Worm (Caenorhabditis elegans) whole organism, late embryonic: Measurements from ENCODE around the gene F18A11.3.

ENCODE experiments used
- C08G9.2 ChIP-seq: sonication (generic microtip); optimal IDR thresholded peaks from 2 replicates; lab custom pipeline; 2016; ENCODE audit warnings: mild to moderate bottlenecking, missing genetic modification characterization, moderate library complexity, missing compliant biosample characterization
- K09A11.1 ChIP-seq: sonication (generic microtip); optimal IDR thresholded peaks from 2 replicates; lab custom pipeline; 2017; ENCODE audit warnings: antibody characterized with exemption, mild to moderate bottlenecking, missing genetic modification characterization, missing compliant biosample characterization; ENCODE audit not compliant: insufficient read depth
- T23F11.4 ChIP-seq: fragments of 200-800 bp; sonication (Bioruptor generic); optimal IDR thresholded peaks from 2 replicates; lab custom pipeline; 2018; ENCODE audit warnings: mild to moderate bottlenecking, missing genetic modification characterization, missing compliant biosample characterization
- ceh-14 ChIP-seq: sonication (generic microtip); optimal IDR thresholded peaks from 2 replicates; lab custom pipeline; 2016; ENCODE audit warnings: missing genotype, missing genetic modification characterization, missing compliant biosample characterization
- ceh-18 ChIP-seq: sonication (generic microtip); optimal IDR thresholded peaks from 2 replicates; lab custom pipeline; 2016; ENCODE audit warnings: missing genetic modification characterization, missing compliant biosample characterization
- ceh-19 ChIP-seq: fragments of 200-800 bp; sonication (Bioruptor generic); optimal IDR thresholded peaks from 2 replicates; lab custom pipeline; 2018; ENCODE audit warnings: mild to moderate bottlenecking, missing genetic modification characterization, missing compliant biosample characterization
- ceh-2 ChIP-seq: sonication (generic microtip); optimal IDR thresholded peaks from 2 replicates; lab custom pipeline; 2016; ENCODE audit warnings: missing genotype, missing genetic modification characterization, missing compliant biosample characterization
- ceh-31 ChIP-seq: sonication (generic microtip); optimal IDR thresholded peaks from 2 replicates; lab custom pipeline; 2016; ENCODE audit warnings: missing genetic modification characterization, missing compliant biosample characterization
- ceh-45 ChIP-seq: fragments of 200-800 bp; sonication (Bioruptor generic); IDR thresholded peaks from 2 replicates; pipeline ENCODE4 v1.3.6; 2022; ENCODE audit warnings: missing genetic modification reagents, missing genetic modification characterization, missing compliant biosample characterization
- ceh-48 ChIP-seq: sonication (generic microtip); optimal IDR thresholded peaks from 2 replicates; lab custom pipeline; 2016; ENCODE audit warnings: missing genetic modification characterization, inconsistent platforms, missing compliant biosample characterization
- ceh-9 ChIP-seq: sonication (generic microtip); optimal IDR thresholded peaks from 2 replicates; lab custom pipeline; 2016; ENCODE audit warnings: mild to moderate bottlenecking, missing genetic modification characterization, inconsistent platforms, missing compliant biosample characterization
- che-1 ChIP-seq: sonication (generic microtip); optimal IDR thresholded peaks from 2 replicates; lab custom pipeline; 2016; ENCODE audit warnings: mild to moderate bottlenecking, missing genetic modification characterization, missing compliant biosample characterization
- dmd-4 ChIP-seq: sonication (generic microtip); optimal IDR thresholded peaks from 2 replicates; lab custom pipeline; 2016; ENCODE audit warnings: borderline replicate concordance, missing genetic modification characterization, missing compliant biosample characterization
- dve-1 ChIP-seq: sonication (generic microtip); optimal IDR thresholded peaks from 2 replicates; lab custom pipeline; 2017; ENCODE audit warnings: antibody characterized with exemption, mild to moderate bottlenecking, missing genetic modification characterization, missing compliant biosample characterization
- eyg-1 ChIP-seq: sonication (generic microtip); optimal IDR thresholded peaks from 2 replicates; lab custom pipeline; 2016; ENCODE audit warnings: missing genotype, missing genetic modification characterization, missing compliant biosample characterization
- hlh-15 ChIP-seq: sonication (generic microtip); optimal IDR thresholded peaks from 2 replicates; lab custom pipeline; 2016; ENCODE audit warnings: missing genetic modification characterization, missing compliant biosample characterization
- hlh-30 ChIP-seq: sonication (generic microtip); optimal IDR thresholded peaks from 2 replicates; lab custom pipeline; 2017; ENCODE audit warnings: antibody characterized with exemption, missing genetic modification characterization, missing compliant biosample characterization; ENCODE audit not compliant: insufficient read depth
- hlh-8 ChIP-seq: sonication (generic microtip); optimal IDR thresholded peaks from 2 replicates; lab custom pipeline; 2016; ENCODE audit warnings: missing genotype, missing genetic modification characterization, missing compliant biosample characterization
- lim-6 ChIP-seq: sonication (generic microtip); optimal IDR thresholded peaks from 2 replicates; lab custom pipeline; 2016; ENCODE audit warnings: missing genetic modification characterization, missing compliant biosample characterization
- madf-2 ChIP-seq: sonication (generic microtip); optimal IDR thresholded peaks from 2 replicates; lab custom pipeline; 2017; ENCODE audit warnings: missing genetic modification characterization, missing compliant biosample characterization
- pag-3 ChIP-seq: sonication (generic microtip); optimal IDR thresholded peaks from 2 replicates; lab custom pipeline; 2016; ENCODE audit warnings: missing compliant biosample characterization, missing genetic modification characterization, borderline replicate concordance
- pha-2 ChIP-seq: sonication (generic microtip); optimal IDR thresholded peaks from 2 replicates; lab custom pipeline; 2017; ENCODE audit warnings: mild to moderate bottlenecking, missing genetic modification characterization, missing compliant biosample characterization
- ref-2 ChIP-seq: sonication (generic microtip); optimal IDR thresholded peaks from 2 replicates; lab custom pipeline; 2016; ENCODE audit warnings: missing genetic modification characterization, missing compliant biosample characterization
- sox-2 ChIP-seq: fragments of 200-800 bp; sonication (Bioruptor generic); IDR thresholded peaks from 2 replicates; pipeline ENCODE4 v1.3.6; 2022; ENCODE audit warnings: missing genetic modification reagents, missing genetic modification characterization, missing compliant biosample characterization
- tbx-2 ChIP-seq: sonication (generic microtip); optimal IDR thresholded peaks from 2 replicates; lab custom pipeline; 2016; ENCODE audit warnings: missing genetic modification characterization, missing compliant biosample characterization
- ttx-3 ChIP-seq: sonication (generic microtip); optimal IDR thresholded peaks from 2 replicates; lab custom pipeline; 2016; ENCODE audit warnings: missing genetic modification reagents, missing genetic modification characterization, missing compliant biosample characterization
- unc-3 ChIP-seq, 2 experiments: fragments of 200-800 bp in 1 of 2; sonication (Bioruptor generic) in 1 of 2; sonication (generic microtip) in 1 of 2; conservative IDR thresholded peaks in 1 of 2; optimal IDR thresholded peaks in 1 of 2; 2 replicates each; pipeline versions ENCODE4 v1.3.6 to Lab custom; 2016 to 2022; ENCODE audit warnings: missing compliant biosample characterization in 2 of 2, missing genetic modification characterization in 2 of 2, missing genetic modification reagents in 1 of 2
- unc-42 ChIP-seq: sonication (generic microtip); optimal IDR thresholded peaks from 2 replicates; lab custom pipeline; 2016; ENCODE audit warnings: missing genotype, missing genetic modification characterization, missing compliant biosample characterization
- unc-55 ChIP-seq: sonication (generic microtip); optimal IDR thresholded peaks from 2 replicates; lab custom pipeline; 2017; ENCODE audit warnings: missing biosample characterization, missing genetic modification reagents, missing genetic modification characterization
- zip-5 ChIP-seq: sonication (generic microtip); optimal IDR thresholded peaks from 2 replicates; lab custom pipeline; 2016; ENCODE audit warnings: missing genetic modification characterization, missing compliant biosample characterization

The F18A11.3 gene

DNA sequence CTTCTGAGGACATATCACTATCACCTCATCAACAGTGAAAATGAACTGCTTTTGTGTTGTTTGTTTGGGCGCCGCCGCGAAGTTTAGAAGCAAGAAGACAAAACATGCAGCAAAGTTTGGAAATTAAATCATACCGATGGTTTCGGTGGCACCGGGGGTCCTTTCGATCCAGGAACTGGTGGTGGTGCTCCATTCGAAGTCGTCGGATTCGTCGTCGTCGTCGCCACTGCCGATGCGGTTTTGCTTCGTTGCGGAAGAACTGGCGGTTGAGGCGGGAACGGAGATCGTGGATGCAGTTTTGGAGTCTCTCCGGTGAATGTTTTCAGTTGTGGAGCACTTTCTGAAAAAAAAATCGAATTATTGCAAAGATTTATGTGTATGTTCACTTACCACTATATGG, 13.1 kb downstream of the F18A11.3 start:
- TF ChIP-seq T23F11.4 (no peak), ceh-45 (GFP tag; lab: Robert Waterston, UW) (no peak), ceh-9 (tag; lab: Kevin White, UChicago) (no peak), lim-6 (tag; lab: Kevin White, UChicago) (no peak), ceh-14 (tag; lab: Kevin White, UChicago) (no peak)
- TF ChIP-seq, all 69 proteins: peak for 0

DNA sequence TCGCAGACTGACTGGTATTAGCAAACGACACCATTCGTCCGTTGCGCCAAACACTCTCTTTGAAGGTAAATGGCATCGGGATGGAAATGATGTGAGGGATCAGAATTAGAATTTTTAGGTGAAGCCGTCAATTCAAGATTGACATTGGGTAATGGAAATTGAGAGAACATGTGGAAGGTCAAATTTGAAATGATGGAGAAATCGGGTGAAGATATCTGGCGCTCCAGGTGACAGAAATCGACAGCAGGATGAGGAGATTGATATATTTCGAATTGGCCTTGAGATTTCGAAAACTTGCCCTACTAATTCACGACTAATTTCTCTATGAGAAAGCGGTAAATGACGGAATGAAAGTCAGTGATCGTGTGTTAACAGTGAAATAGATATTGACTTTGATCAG, 14.1 kb downstream of the F18A11.3 start:
- TF ChIP-seq zip-5: no peak
- no peak for TF ChIP-seq hlh-15 (tag; lab: Kevin White, UChicago)
- no peak for TF ChIP-seq ttx-3 (tag; lab: Kevin White, UChicago)
- TF ChIP-seq pag-3: no peak
- no peak for TF ChIP-seq ceh-48 (tag; lab: Kevin White, UChicago)
- TF ChIP-seq dmd-4 (tag; lab: Kevin White, UChicago): no peak
- no peak for TF ChIP-seq eyg-1 (tag; lab: Kevin White, UChicago)
- no peak for TF ChIP-seq ceh-14 (tag; lab: Kevin White, UChicago)
- TF ChIP-seq unc-3 (GFP tag; conservative IDR thresholded peaks at IDR 0.05; lab: Robert Waterston, UW): no peak
- no peak for TF ChIP-seq unc-3 (tag; optimal IDR thresholded peaks at IDR 0.05; lab: Kevin White, UChicago)
- no peak for TF ChIP-seq hlh-8 (tag; lab: Kevin White, UChicago)
- no peak for TF ChIP-seq K09A11.1
- no peak for TF ChIP-seq pha-2
- TF ChIP-seq, all 69 proteins: peak for 0

DNA sequence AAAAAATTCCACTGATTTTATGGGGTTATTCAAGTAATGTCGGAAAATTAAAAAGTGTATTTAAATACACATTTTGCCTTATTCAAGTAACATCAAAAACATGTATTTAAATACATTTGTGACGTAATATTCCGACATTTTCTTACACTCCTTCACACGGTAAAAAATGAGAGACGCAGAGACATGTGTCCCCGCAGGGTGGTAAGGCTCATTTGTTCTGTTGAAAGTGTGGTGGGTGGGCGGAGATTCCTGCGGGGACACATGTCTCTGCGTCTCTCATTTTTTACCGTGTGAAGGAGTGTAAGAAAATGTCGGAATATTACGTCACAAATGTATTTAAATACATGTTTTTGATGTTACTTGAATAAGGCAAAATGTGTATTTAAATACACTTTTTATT, 20.3 kb downstream of the F18A11.3 start:
- peak; percentile 49 for TF ChIP-seq ceh-18 (tag; lab: Kevin White, UChicago)
- TF ChIP-seq ref-2: peak; percentile 8
- peak; percentile 59 for TF ChIP-seq sox-2 (GFP tag; lab: Robert Waterston, UW)
- TF ChIP-seq tbx-2 (tag; lab: Kevin White, UChicago): peak; percentile 47
- peak; percentile 40 for TF ChIP-seq ceh-31 (tag; lab: Kevin White, UChicago)
- peak; percentile 32 for TF ChIP-seq ceh-2

DNA sequence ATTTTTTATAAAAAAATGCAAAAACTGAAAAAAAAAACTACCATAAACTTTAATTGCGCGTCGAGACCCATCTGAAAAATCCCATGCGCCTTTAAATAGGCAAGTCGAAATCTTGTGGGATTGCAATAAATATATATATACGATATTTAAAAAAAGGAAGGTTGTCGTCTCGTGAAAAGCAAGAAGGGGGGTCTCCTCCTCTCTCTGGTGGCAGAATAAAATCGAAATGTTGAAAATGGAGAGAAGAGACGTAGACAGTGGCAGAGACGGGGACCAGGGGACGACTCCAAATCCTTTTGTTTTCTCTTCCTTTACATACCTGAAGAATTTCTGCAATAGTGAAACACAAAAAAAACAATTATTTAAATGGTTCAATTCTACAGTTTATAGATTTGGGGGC, 22.7 kb downstream of the F18A11.3 start, which contains the start of gene F18A11.5:
F18A11.5 (minus strand) TSS at position 321 of the 400 bp plus-strand sequence.
- TF ChIP-seq ceh-19: no peak
- TF ChIP-seq C08G9.2 (tag; lab: Kevin White, UChicago): no peak
- TF ChIP-seq ceh-14 (tag; lab: Kevin White, UChicago): no peak

DNA sequence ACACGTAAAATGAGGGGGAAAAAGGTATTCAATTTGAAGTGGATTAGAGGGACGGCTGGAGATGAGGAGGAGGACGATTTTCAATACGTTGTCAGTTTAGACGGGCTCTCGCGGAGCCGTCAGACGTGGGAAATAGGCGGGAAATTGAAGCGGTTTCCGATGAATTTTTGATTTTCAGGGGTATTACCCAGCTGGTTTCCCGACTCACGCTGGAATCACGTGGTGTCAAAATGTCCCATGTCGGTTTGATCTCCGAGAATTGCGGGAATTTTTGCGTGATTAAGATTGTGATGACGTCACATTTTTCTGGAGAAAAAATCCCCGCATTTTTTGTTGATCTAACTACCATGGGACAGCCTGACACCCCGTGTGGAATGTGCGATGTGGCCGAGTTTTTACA, 24.0 kb downstream of the F18A11.3 start:
- TF ChIP-seq ceh-14 (tag; lab: Kevin White, UChicago) (peak; percentile 9), hlh-15 (tag; lab: Kevin White, UChicago) (no peak), unc-42 (tag; lab: Kevin White, UChicago) (peak; percentile 14), ceh-31 (tag; lab: Kevin White, UChicago) (peak; percentile 52), ref-2 (peak; percentile 31), hlh-30 (tag; lab: Kevin White, UChicago) (peak; percentile 7), ceh-2 (no peak)

DNA sequence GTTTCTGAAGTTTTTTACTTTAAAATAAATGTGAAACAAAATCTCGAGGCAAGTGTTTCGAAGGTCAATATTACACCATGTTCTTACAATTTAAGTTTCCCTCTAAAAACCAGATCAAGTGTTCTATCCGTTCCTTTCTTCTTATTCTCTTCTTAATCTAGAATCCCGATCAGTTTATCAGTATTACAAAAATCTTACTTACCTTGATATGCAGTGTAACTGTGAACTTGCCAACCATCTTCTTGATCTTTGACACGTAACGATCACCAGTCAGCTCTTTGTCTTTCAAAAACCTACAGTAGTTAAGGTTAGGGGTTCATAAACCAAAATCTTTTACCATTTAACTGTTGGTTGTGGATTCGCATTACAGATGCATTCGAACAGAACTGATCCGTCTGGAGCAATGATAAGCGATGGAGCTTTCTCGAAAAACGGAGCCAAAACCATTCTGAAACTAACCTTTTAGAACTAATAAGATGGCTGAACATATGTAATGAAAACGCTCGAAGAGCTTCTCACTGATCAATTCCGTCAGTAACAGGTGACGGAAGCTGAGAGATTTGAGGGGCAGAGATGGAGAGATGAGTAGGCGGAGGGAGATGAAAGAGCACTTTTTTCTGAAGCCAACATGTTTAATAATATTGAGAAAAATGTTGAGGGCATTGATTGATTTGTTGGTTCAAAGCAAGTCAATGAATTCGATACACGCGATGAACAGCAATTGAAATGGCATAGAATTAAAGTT, 28.8 kb downstream of the F18A11.3 start, which contains the start of gene oig-2:
oig-2 (minus strand) TSS at position 448 of the 745 bp plus-strand sequence.
- no peak for TF ChIP-seq madf-2 (tag; lab: Kevin White, UChicago)
- peak; percentile 4 for TF ChIP-seq unc-55
- TF ChIP-seq pha-2: no peak
- TF ChIP-seq che-1 (tag; lab: Kevin White, UChicago): no peak
- no peak for TF ChIP-seq dve-1 (tag; lab: Kevin White, UChicago)
